Fruit fly (Drosophila melanogaster) whole organism, prepupa: ENCODE measurements around the gene Mtpalpha.
A peak's percentile ranks its signal among the peaks of the same experiment; 100 is the strongest.

ENCODE experiments used
- CG11294 ChIP-seq: fragments of 200-800 bp; sonication (Bioruptor generic); IDR thresholded peaks from 2 replicates; pipeline ENCODE4 v1.3.6; 2022; ENCODE audit warnings: missing biosample characterization, missing genetic modification characterization
- CG15336 ChIP-seq: fragments of 200-800 bp; sonication (Bioruptor generic); IDR thresholded peaks from 2 replicates; pipeline ENCODE4 v1.3.6; 2022; ENCODE audit warnings: missing biosample characterization, missing genetic modification characterization
- CG1621 ChIP-seq: fragments of 200-800 bp; sonication (Bioruptor generic); optimal IDR thresholded peaks from 3 replicates; lab custom pipeline; 2018; ENCODE audit warnings: missing biosample characterization, mild to moderate bottlenecking, missing genetic modification characterization
- CG3032 ChIP-seq: fragments of 200-800 bp; optimal IDR thresholded peaks from 2 replicates; lab custom pipeline; 2019; ENCODE audit warnings: missing biosample characterization, mild to moderate bottlenecking, missing genetic modification characterization, moderate library complexity
- CG31627 ChIP-seq: fragments of 200-800 bp; sonication (Bioruptor generic); optimal IDR thresholded peaks from 3 replicates; lab custom pipeline; 2016; ENCODE audit warnings: missing biosample characterization, missing genetic modification characterization
- CG32006 ChIP-seq: fragments of 200-800 bp; sonication (Bioruptor generic); optimal IDR thresholded peaks from 3 replicates; lab custom pipeline; 2017; ENCODE audit warnings: missing biosample characterization, mild to moderate bottlenecking, missing genetic modification characterization
- CG6163 ChIP-seq: fragments of 200-800 bp; sonication (Bioruptor generic); IDR thresholded peaks from 3 replicates; pipeline ENCODE4 v1.3.6; 2022; ENCODE audit warnings: missing biosample characterization, missing genetic modification characterization
- CG6276 ChIP-seq: fragments of 200-800 bp; sonication (Bioruptor generic); optimal IDR thresholded peaks from 2 replicates; lab custom pipeline; 2017; ENCODE audit warnings: missing biosample characterization, mild to moderate bottlenecking, missing genetic modification characterization
- CG6792 ChIP-seq: fragments of 200-800 bp; sonication (Bioruptor generic); optimal IDR thresholded peaks from 3 replicates; lab custom pipeline; 2016; ENCODE audit warnings: missing biosample characterization, missing genetic modification characterization
- CG6854 ChIP-seq: fragments of 200-800 bp; sonication (Bioruptor generic); optimal IDR thresholded peaks from 2 replicates; lab custom pipeline; 2017; ENCODE audit warnings: missing biosample characterization, mild to moderate bottlenecking, missing genetic modification characterization
- CG7368 ChIP-seq: fragments of 200-800 bp; sonication (Bioruptor generic); optimal IDR thresholded peaks from 3 replicates; lab custom pipeline; 2016; ENCODE audit warnings: missing biosample characterization, missing genetic modification characterization
- CG8119 ChIP-seq: fragments of 200-800 bp; sonication (Bioruptor generic); IDR thresholded peaks from 3 replicates; pipeline ENCODE4 v1.3.6; 2022; ENCODE audit warnings: missing biosample characterization, missing genetic modification characterization
- CG8319 ChIP-seq: fragments of 200-800 bp; sonication (Bioruptor generic); optimal IDR thresholded peaks from 3 replicates; lab custom pipeline; 2016; ENCODE audit warnings: missing biosample characterization, missing genetic modification characterization
- CG8632 ChIP-seq: fragments of 200-800 bp; sonication (Bioruptor generic); optimal IDR thresholded peaks from 3 replicates; lab custom pipeline; 2016; ENCODE audit warnings: missing biosample characterization, missing genetic modification characterization
- CG9139 ChIP-seq: fragments of 200-800 bp; sonication (Bioruptor generic); optimal IDR thresholded peaks from 3 replicates; lab custom pipeline; 2017; ENCODE audit warnings: missing biosample characterization, mild to moderate bottlenecking, missing genetic modification characterization
- Eip78C ChIP-seq: fragments of 200-800 bp; sonication (Bioruptor generic); peaks from one replicate; lab custom pipeline; 2016; ENCODE audit warnings: missing biosample characterization, missing genetic modification characterization
- Ets21C ChIP-seq: fragments of 200-800 bp; sonication (Bioruptor generic); optimal IDR thresholded peaks from 3 replicates; lab custom pipeline; 2016; ENCODE audit warnings: missing biosample characterization, missing genetic modification characterization
- Ets96B ChIP-seq: fragments of 200-800 bp; optimal IDR thresholded peaks from 2 replicates; lab custom pipeline; 2019; ENCODE audit warnings: missing biosample characterization, mild to moderate bottlenecking, missing genetic modification characterization, moderate library complexity
- Hr38 ChIP-seq: sonication (Bioruptor generic); optimal IDR thresholded peaks from 2 replicates; lab custom pipeline; 2016; ENCODE audit warnings: missing biosample characterization, missing genetic modification characterization
- Lpt ChIP-seq: fragments of 200-800 bp; sonication (Bioruptor generic); optimal IDR thresholded peaks from 3 replicates; lab custom pipeline; 2016; ENCODE audit warnings: missing biosample characterization, missing genetic modification characterization
- OdsH ChIP-seq: fragments of 200-800 bp; sonication (Bioruptor generic); optimal IDR thresholded peaks from 3 replicates; lab custom pipeline; 2016; ENCODE audit warnings: missing biosample characterization, missing genetic modification characterization
- Sox14 ChIP-seq: fragments of 200-800 bp; sonication (Bioruptor generic); optimal IDR thresholded peaks from 3 replicates; lab custom pipeline; 2016; ENCODE audit warnings: missing biosample characterization, missing genetic modification characterization
- Sox15 ChIP-seq: fragments of 200-800 bp; sonication (Bioruptor generic); optimal IDR thresholded peaks from 3 replicates; lab custom pipeline; 2016; ENCODE audit warnings: missing biosample characterization, missing genetic modification characterization
- achi ChIP-seq: fragments of 200-800 bp; sonication (Bioruptor generic); optimal IDR thresholded peaks from 3 replicates; lab custom pipeline; 2016; ENCODE audit warnings: missing biosample characterization, missing genetic modification characterization
- acj6 ChIP-seq: fragments of 200-800 bp; sonication (Bioruptor generic); optimal IDR thresholded peaks from 3 replicates; lab custom pipeline; 2016; ENCODE audit warnings: missing biosample characterization, missing genetic modification characterization
- cyc ChIP-seq: fragments of 200-800 bp; sonication (Bioruptor generic); optimal IDR thresholded peaks from 3 replicates; lab custom pipeline; 2016; ENCODE audit warnings: missing biosample characterization, missing genetic modification characterization
- dac ChIP-seq: fragments of 200-800 bp; sonication (Bioruptor generic); optimal IDR thresholded peaks from 2 replicates; lab custom pipeline; 2017; ENCODE audit warnings: missing biosample characterization, mild to moderate bottlenecking, missing genetic modification characterization
- dsx ChIP-seq: fragments of 200-800 bp; optimal IDR thresholded peaks from 3 replicates; lab custom pipeline; 2019; ENCODE audit warnings: missing biosample characterization, mild to moderate bottlenecking, missing genetic modification characterization, moderate library complexity; ENCODE audit not compliant: poor library complexity, severe bottlenecking
- eg ChIP-seq: fragments of 200-800 bp; sonication (Bioruptor generic); IDR thresholded peaks from 3 replicates; pipeline ENCODE4 v1.3.6; 2022; ENCODE audit warnings: missing biosample characterization, missing genetic modification characterization
- fd85E ChIP-seq: fragments of 200-800 bp; sonication (Bioruptor generic); optimal IDR thresholded peaks from 3 replicates; lab custom pipeline; 2016; ENCODE audit warnings: missing biosample characterization, missing genetic modification characterization
- fkh ChIP-seq: fragments of 200-800 bp; sonication (Bioruptor generic); optimal IDR thresholded peaks from 3 replicates; lab custom pipeline; 2017; ENCODE audit warnings: missing biosample characterization, mild to moderate bottlenecking, missing genetic modification characterization, moderate library complexity
- lz ChIP-seq: fragments of 200-800 bp; sonication (Bioruptor generic); optimal IDR thresholded peaks from 3 replicates; lab custom pipeline; 2016; ENCODE audit warnings: missing biosample characterization, missing genetic modification characterization
- net ChIP-seq: fragments of 200-800 bp; sonication (Bioruptor generic); optimal IDR thresholded peaks from 3 replicates; lab custom pipeline; 2016; ENCODE audit warnings: missing biosample characterization, missing genetic modification characterization
- spab ChIP-seq: fragments of 200-800 bp; sonication (Bioruptor generic); optimal IDR thresholded peaks from 2 replicates; lab custom pipeline; 2017; ENCODE audit warnings: missing biosample characterization, mild to moderate bottlenecking, missing genetic modification characterization, missing genetic modification reagents
- ss ChIP-seq, 2 experiments: fragments of 200-800 bp; sonication (Bioruptor generic); optimal IDR thresholded peaks; 2 replicates in 1 of 2; 3 replicates in 1 of 2; lab custom pipeline; 2017 to 2018; ENCODE audit warnings: mild to moderate bottlenecking in 2 of 2, missing biosample characterization in 2 of 2, missing genetic modification characterization in 2 of 2, moderate library complexity in 1 of 2
- svp ChIP-seq: fragments of 200-800 bp; sonication (Bioruptor generic); peaks from one replicate; lab custom pipeline; 2016; ENCODE audit warnings: missing biosample characterization, missing genetic modification characterization
- topi ChIP-seq: fragments of 200-800 bp; sonication (Bioruptor generic); optimal IDR thresholded peaks from 3 replicates; lab custom pipeline; 2016; ENCODE audit warnings: missing biosample characterization, missing genetic modification characterization
- vri ChIP-seq: fragments of 200-800 bp; sonication (Bioruptor generic); optimal IDR thresholded peaks from 3 replicates; lab custom pipeline; 2016; ENCODE audit warnings: missing biosample characterization, mild to moderate bottlenecking, missing genetic modification characterization

Gene Mtpalpha

dm6 chr2L:9562713-9563112 lies 13.9 kb downstream of the Mtpalpha start:
- TF ChIP-seq achi (peak; percentile 13), Eip78C (GFP tag; lab: Kevin White, UChicago) (peak; percentile 66), CG8119 (GFP tag; lab: Robert Waterston, UW) (0 out of 3 replicates have a peak, but pooled peaks have one; percentile 21), CG3032 (tag; lab: Kevin White, UChicago) (no peak), Hr38 (GFP tag; lab: Kevin White, UChicago) (no peak), CG6792 (GFP tag; lab: Kevin White, UChicago) (no peak)

- TF ChIP-seq eg (peak; percentile 27; the same call in 1 of the 3 replicates), CG6163 (GFP tag; lab: Robert Waterston, UW) (0 out of 3 replicates have a peak, but pooled peaks have one; percentile 25), CG6276 (GFP tag; lab: Kevin White, UChicago) (no peak)
These were observed 16.5 kb downstream of the Mtpalpha start for dm6 chr2L:9560045-9560587.

- TF ChIP-seq Lpt (GFP tag; lab: Kevin White, UChicago), result no peak
- TF ChIP-seq Sox15 (GFP tag; lab: Kevin White, UChicago), result no peak
- no peak for TF ChIP-seq acj6
- no peak for TF ChIP-seq spab (GFP tag; lab: Kevin White, UChicago)
- no peak for TF ChIP-seq Eip78C (GFP tag; lab: Kevin White, UChicago)
- no peak for TF ChIP-seq Ets21C (GFP tag; lab: Kevin White, UChicago)
- no peak for TF ChIP-seq CG6163 (GFP tag; lab: Robert Waterston, UW)
- no peak for TF ChIP-seq eg
- TF ChIP-seq CG1621 (tag; lab: Kevin White, UChicago), result no peak
- TF ChIP-seq topi, result no peak
- no peak for TF ChIP-seq CG8632 (GFP tag; lab: Kevin White, UChicago)
- TF ChIP-seq fkh (GFP tag; lab: Kevin White, UChicago), result no peak
- TF ChIP-seq CG7368 (GFP tag; lab: Kevin White, UChicago), result no peak
- TF ChIP-seq CG31627 (GFP tag; lab: Kevin White, UChicago), result no peak
- TF ChIP-seq CG6854 (GFP tag; lab: Kevin White, UChicago), result no peak
- no peak for TF ChIP-seq net (GFP tag; lab: Kevin White, UChicago)
- no peak for TF ChIP-seq Sox14
- TF ChIP-seq CG6792 (GFP tag; lab: Kevin White, UChicago), result no peak
- TF ChIP-seq CG11294, result no peak
These were observed 18.7 kb downstream of the Mtpalpha start for dm6 chr2L:9557858-9558257.

- TF ChIP-seq CG15336 (GFP tag; lab: Robert Waterston, UW) (peak; percentile 64), CG8319 (GFP tag; lab: Kevin White, UChicago) (no peak), eg (peak; percentile 56; the same call in 1 of the 3 replicates)
These were observed 25.7 kb downstream of the Mtpalpha start for dm6 chr2L:9550880-9551279.

- TF ChIP-seq OdsH (no peak), dsx (no peak), CG9139 (no peak), CG8119 (GFP tag; lab: Robert Waterston, UW) (no peak)
These were observed 31.1 kb downstream of the Mtpalpha start, which contains the start of gene CG13114 for dm6 chr2L:9545511-9545910. Gene CG13114 (plus strand): TSS chr2L:9545811.

dm6 chr2L:9543871-9544270 lies 32.7 kb downstream of the Mtpalpha start, which contains the start of gene CG13113:
Gene CG13113 (plus strand): TSS chr2L:9544171.
- TF ChIP-seq svp (no peak), fd85E (GFP tag; lab: Kevin White, UChicago) (no peak), CG9139 (no peak), lz (GFP tag; lab: Kevin White, UChicago) (no peak), Sox14 (no peak), fkh (GFP tag; lab: Kevin White, UChicago) (no peak), OdsH (no peak), cyc (GFP tag; lab: Kevin White, UChicago) (no peak), CG32006 (no peak), Eip78C (GFP tag; lab: Kevin White, UChicago) (no peak), dac (GFP tag; lab: Kevin White, UChicago) (no peak), topi (no peak), Ets96B (no peak), CG3032 (tag; lab: Kevin White, UChicago) (no peak), spab (GFP tag; lab: Kevin White, UChicago) (no peak), ss (GFP tag; optimal IDR thresholded peaks at IDR 0.05; lab: Kevin White, UChicago) (no peak), CG15336 (GFP tag; lab: Robert Waterston, UW) (no peak), vri (no peak), Hr38 (GFP tag; lab: Kevin White, UChicago) (no peak)
